Fruit fly (Drosophila melanogaster) whole organism, embryonic: Measurements from ENCODE around the gene CG7556.

Experiments used
- ATbp ChIP-seq: fragments of 200-800 bp; sonication (Bioruptor generic); optimal IDR thresholded peaks from 2 replicates; lab custom pipeline; 2017; ENCODE audit warnings: missing biosample characterization, mild to moderate bottlenecking, missing genetic modification characterization, missing genetic modification reagents
- Asciz ChIP-seq: fragments of 200-800 bp; sonication (Bioruptor generic); optimal IDR thresholded peaks from 2 replicates; lab custom pipeline; 2017; ENCODE audit warnings: missing biosample characterization, mild to moderate bottlenecking, missing genetic modification characterization, missing genetic modification reagents
- CG10959 ChIP-seq: fragments of 200-800 bp; sonication (Bioruptor generic); IDR thresholded peaks from 2 replicates; pipeline ENCODE4 v1.3.6; 2022; ENCODE audit warnings: missing biosample characterization, missing genetic modification characterization
- CG11560 ChIP-seq: fragments of 200-800 bp; sonication (Bioruptor generic); IDR thresholded peaks from 3 replicates; pipeline ENCODE4 v1.3.6; 2022; ENCODE audit warnings: missing biosample characterization, missing genetic modification characterization
- CG12391 ChIP-seq: fragments of 200-800 bp; sonication (Bioruptor generic); optimal IDR thresholded peaks from 3 replicates; lab custom pipeline; 2018; ENCODE audit warnings: missing biosample characterization, mild to moderate bottlenecking, missing genetic modification characterization, moderate library complexity
- CG13424 ChIP-seq: fragments of 200-800 bp; sonication (Bioruptor generic); optimal IDR thresholded peaks from 2 replicates; lab custom pipeline; 2019; ENCODE audit warnings: missing biosample characterization, mild to moderate bottlenecking, missing genetic modification characterization, moderate library complexity
- CG14050 ChIP-seq: fragments of 200-800 bp; sonication (Bioruptor generic); IDR thresholded peaks from 3 replicates; pipeline ENCODE4 v1.3.6; 2022; ENCODE audit warnings: missing biosample characterization, missing genetic modification characterization
- CG1647 ChIP-seq: fragments of 200-800 bp; sonication (Bioruptor generic); optimal IDR thresholded peaks from 3 replicates; lab custom pipeline; 2016; ENCODE audit warnings: missing biosample characterization, missing genetic modification characterization
- CG17385 ChIP-seq: fragments of 200-800 bp; sonication (Bioruptor generic); optimal IDR thresholded peaks from 3 replicates; lab custom pipeline; 2018; ENCODE audit warnings: missing biosample characterization, mild to moderate bottlenecking, missing genetic modification characterization
- CG17568 ChIP-seq: fragments of 200-800 bp; sonication (Bioruptor generic); optimal IDR thresholded peaks from 2 replicates; lab custom pipeline; 2018; ENCODE audit warnings: missing biosample characterization, mild to moderate bottlenecking, missing genetic modification characterization, moderate library complexity
- CG4820 ChIP-seq: fragments of 200-800 bp; sonication (Bioruptor generic); optimal IDR thresholded peaks from 3 replicates; lab custom pipeline; 2016; ENCODE audit warnings: missing biosample characterization, missing genetic modification characterization
- CG6813 ChIP-seq: fragments of 200-800 bp; sonication (Bioruptor generic); optimal IDR thresholded peaks from 2 replicates; lab custom pipeline; 2017; ENCODE audit warnings: missing biosample characterization, missing genetic modification characterization, mild to moderate bottlenecking, moderate library complexity, missing genetic modification reagents
- CG7839 ChIP-seq: fragments of 200-800 bp; sonication (Bioruptor generic); optimal IDR thresholded peaks from 3 replicates; lab custom pipeline; 2018; ENCODE audit warnings: missing biosample characterization, mild to moderate bottlenecking, missing genetic modification characterization, moderate library complexity
- CG8290 ChIP-seq, 3 experiments: fragments of 200-800 bp; sonication (Bioruptor generic); optimal IDR thresholded peaks; 2 replicates each; lab custom pipeline; 2016 to 2019; ENCODE audit warnings: missing biosample characterization in 3 of 3, missing genetic modification characterization in 3 of 3, mild to moderate bottlenecking in 2 of 3, moderate library complexity in 1 of 3
- CHES-1-like ChIP-seq: fragments of 200-800 bp; sonication (Bioruptor generic); optimal IDR thresholded peaks from 2 replicates; lab custom pipeline; 2016; ENCODE audit warnings: missing biosample characterization, missing genetic modification characterization
- CkIIα-i1 ChIP-seq: fragments of 200-800 bp; sonication (Bioruptor generic); IDR thresholded peaks from 2 replicates; pipeline ENCODE4 v1.3.6; 2022; ENCODE audit warnings: missing biosample characterization, missing genetic modification characterization
- D19A ChIP-seq: fragments of 200-800 bp; optimal IDR thresholded peaks from 3 replicates; lab custom pipeline; 2019; ENCODE audit warnings: missing biosample characterization, mild to moderate bottlenecking, missing genetic modification characterization, moderate library complexity
- Dbx ChIP-seq: fragments of 200-800 bp; sonication (Bioruptor generic); IDR thresholded peaks from 3 replicates; pipeline ENCODE4 v1.3.6; 2022; ENCODE audit warnings: missing biosample characterization, missing genetic modification characterization
- Drgx ChIP-seq: fragments of 200-800 bp; sonication (Bioruptor generic); IDR thresholded peaks from 2 replicates; pipeline ENCODE4 v1.3.6; 2022; ENCODE audit warnings: missing biosample characterization, missing genetic modification characterization
- E2f1 ChIP-seq: fragments of 200-800 bp; sonication (Bioruptor generic); IDR thresholded peaks from 2 replicates; pipeline ENCODE4 v1.3.6; 2022; ENCODE audit warnings: missing biosample characterization, missing genetic modification characterization
- Ets65A ChIP-seq: fragments of 200-800 bp; sonication (Bioruptor generic); peaks from one replicate; lab custom pipeline; 2016; ENCODE audit warnings: missing biosample characterization, missing genetic modification characterization
- Ets97D ChIP-seq: fragments of 200-800 bp; sonication (Bioruptor generic); optimal IDR thresholded peaks from 3 replicates; lab custom pipeline; 2016; ENCODE audit warnings: missing biosample characterization, missing genetic modification characterization
- H2.0 ChIP-seq: fragments of 200-800 bp; sonication (Bioruptor generic); IDR thresholded peaks from 2 replicates; pipeline ENCODE4 v1.3.6; 2022; ENCODE audit warnings: missing biosample characterization, missing genetic modification characterization
- Hr51 ChIP-seq, 2 experiments: fragments of 200-800 bp; sonication (Bioruptor generic); optimal IDR thresholded peaks; 2 replicates in 1 of 2; 3 replicates in 1 of 2; lab custom pipeline; 2016 to 2018; ENCODE audit warnings: missing biosample characterization in 2 of 2, missing genetic modification characterization in 2 of 2, mild to moderate bottlenecking in 1 of 2, moderate library complexity in 1 of 2
- Kr ChIP-seq: fragments of 200-800 bp; sonication (Bioruptor generic); optimal IDR thresholded peaks from 2 replicates; lab custom pipeline; 2017; ENCODE audit warnings: missing biosample characterization, mild to moderate bottlenecking, missing genetic modification characterization
- Med ChIP-seq: fragments of 200-800 bp; sonication (Bioruptor generic); peaks from one replicate; lab custom pipeline; 2016; ENCODE audit warnings: missing biosample characterization, missing genetic modification characterization, mild to moderate bottlenecking, inconsistent platforms, moderate library complexity
- Mes4 ChIP-seq: fragments of 200-800 bp; sonication (Bioruptor generic); optimal IDR thresholded peaks from 2 replicates; lab custom pipeline; 2016; ENCODE audit warnings: missing biosample characterization, missing genetic modification characterization
- Oli ChIP-seq: fragments of 200-800 bp; sonication (Bioruptor generic); optimal IDR thresholded peaks from 2 replicates; lab custom pipeline; 2018; ENCODE audit warnings: missing biosample characterization, mild to moderate bottlenecking, missing genetic modification characterization, moderate library complexity
- PHDP ChIP-seq: fragments of 200-800 bp; sonication (Bioruptor generic); optimal IDR thresholded peaks from 3 replicates; lab custom pipeline; 2018; ENCODE audit warnings: missing biosample characterization, mild to moderate bottlenecking, missing genetic modification characterization, moderate library complexity
- Rx ChIP-seq: fragments of 200-800 bp; sonication (Bioruptor generic); IDR thresholded peaks from 2 replicates; pipeline ENCODE4 v1.3.6; 2022; ENCODE audit warnings: missing biosample characterization, missing genetic modification characterization
- Spps ChIP-seq: fragments of 200-800 bp; sonication (Bioruptor generic); optimal IDR thresholded peaks from 2 replicates; lab custom pipeline; 2018; ENCODE audit warnings: missing biosample characterization, mild to moderate bottlenecking, missing genetic modification characterization
- Ssrp ChIP-seq: fragments of 200-800 bp; sonication (Bioruptor generic); optimal IDR thresholded peaks from 2 replicates; lab custom pipeline; 2018; ENCODE audit warnings: missing biosample characterization, mild to moderate bottlenecking, missing genetic modification characterization, moderate library complexity
- Tbp ChIP-seq: fragments of >200 bp; optimal IDR thresholded peaks from 2 replicates; lab custom pipeline; 2018; ENCODE audit warnings: missing biosample characterization, missing genetic modification characterization
- amos ChIP-seq: fragments of 200-800 bp; sonication (Bioruptor generic); IDR thresholded peaks from 2 replicates; pipeline ENCODE4 v1.3.6; 2022; ENCODE audit warnings: missing biosample characterization, missing genetic modification characterization; ENCODE audit not compliant: partially characterized antibody
- bab2 ChIP-seq: fragments of 200-800 bp; sonication (Bioruptor generic); optimal IDR thresholded peaks from 2 replicates; lab custom pipeline; 2016; ENCODE audit warnings: missing biosample characterization, missing genetic modification characterization
- bbx ChIP-seq: fragments of 200-800 bp; sonication (Bioruptor generic); IDR thresholded peaks from 2 replicates; pipeline ENCODE4 v1.3.6; 2022; ENCODE audit warnings: missing biosample characterization, missing genetic modification characterization; ENCODE audit not compliant: partially characterized antibody
- bsh ChIP-seq, 2 experiments: fragments of 200-800 bp; sonication (Bioruptor generic); optimal IDR thresholded peaks; 2 replicates each; lab custom pipeline; 2017 to 2018; ENCODE audit warnings: mild to moderate bottlenecking in 2 of 2, missing biosample characterization in 2 of 2, missing genetic modification characterization in 2 of 2, moderate library complexity in 1 of 2
- chn ChIP-seq: fragments of 200-800 bp; sonication (Bioruptor generic); optimal IDR thresholded peaks from 2 replicates; lab custom pipeline; 2016; ENCODE audit warnings: missing biosample characterization, missing genetic modification characterization
- crp ChIP-seq, 2 experiments: fragments of 200-800 bp; sonication (Bioruptor generic); optimal IDR thresholded peaks; 2 replicates in 1 of 2; 3 replicates in 1 of 2; lab custom pipeline; 2017; ENCODE audit warnings: missing biosample characterization in 2 of 2, missing genetic modification characterization in 2 of 2, mild to moderate bottlenecking in 1 of 2, moderate library complexity in 1 of 2
- dmrt11E ChIP-seq: fragments of 200-800 bp; sonication (Bioruptor generic); optimal IDR thresholded peaks from 3 replicates; lab custom pipeline; 2018; ENCODE audit warnings: missing biosample characterization, mild to moderate bottlenecking, missing genetic modification characterization, moderate library complexity
- dmrt99B ChIP-seq: fragments of 200-800 bp; sonication (Bioruptor generic); optimal IDR thresholded peaks from 2 replicates; lab custom pipeline; 2018; ENCODE audit warnings: missing biosample characterization, mild to moderate bottlenecking, missing genetic modification characterization, moderate library complexity
- dpn ChIP-seq, 2 experiments: fragments of 200-800 bp; sonication (Bioruptor generic); optimal IDR thresholded peaks; 3 replicates each; lab custom pipeline; 2016; ENCODE audit warnings: missing biosample characterization in 2 of 2, missing genetic modification characterization in 2 of 2
- grau ChIP-seq: fragments of 200-800 bp; optimal IDR thresholded peaks from 3 replicates; lab custom pipeline; 2019; ENCODE audit warnings: missing biosample characterization, mild to moderate bottlenecking, missing genetic modification characterization, moderate library complexity
- nom ChIP-seq: fragments of 200-800 bp; sonication (Bioruptor generic); optimal IDR thresholded peaks from 2 replicates; lab custom pipeline; 2017; ENCODE audit warnings: missing biosample characterization, missing genetic modification characterization, mild to moderate bottlenecking, moderate library complexity, missing genetic modification reagents
- pum ChIP-seq: fragments of 200-800 bp; sonication (Bioruptor generic); optimal IDR thresholded peaks from 2 replicates; lab custom pipeline; 2016; ENCODE audit warnings: missing biosample characterization, missing genetic modification characterization
- tin ChIP-seq: fragments of 200-800 bp; sonication (Bioruptor generic); optimal IDR thresholded peaks from 3 replicates; lab custom pipeline; 2016; ENCODE audit warnings: missing biosample characterization, missing genetic modification characterization
- unpg ChIP-seq: fragments of 200-800 bp; sonication (Bioruptor generic); optimal IDR thresholded peaks from 3 replicates; lab custom pipeline; 2018; ENCODE audit warnings: missing biosample characterization, mild to moderate bottlenecking, missing genetic modification characterization, moderate library complexity
- zf30C ChIP-seq: fragments of 200-800 bp; sonication (Bioruptor generic); optimal IDR thresholded peaks from 3 replicates; lab custom pipeline; 2018; ENCODE audit warnings: missing biosample characterization, mild to moderate bottlenecking, missing genetic modification characterization

CG7556 gene

dm6 chrX:19162249-19162914 lies 17.2 kb downstream of the CG7556 start (continued):
- TF ChIP-seq amos (GFP tag; lab: Robert Waterston, UW): no peak
- TF ChIP-seq CG8290 (GFP tag; optimal IDR thresholded peaks at IDR 0.05; lab: Kevin White, UChicago): no peak
- TF ChIP-seq CG8290 (tag; optimal IDR thresholded peaks at IDR 0.05; lab: Kevin White, UChicago): peak in 1 of 2 experiments; percentile 32
- TF ChIP-seq unpg (GFP tag; lab: Kevin White, UChicago): peak; percentile 40
- TF ChIP-seq Ets97D: no peak
- TF ChIP-seq grau: peak; percentile 19
- peak; percentile 19 for TF ChIP-seq nom (GFP tag; lab: Kevin White, UChicago)
- no peak for TF ChIP-seq D19A (tag; lab: Kevin White, UChicago)
- no peak for TF ChIP-seq E2f1 (GFP tag; lab: Robert Waterston, UW)
- peak; percentile 19 for TF ChIP-seq PHDP (tag; lab: Kevin White, UChicago)
- peak; percentile 32 for TF ChIP-seq dmrt99B (tag; lab: Kevin White, UChicago)
- no peak for TF ChIP-seq CkIIα-i1
- no peak for TF ChIP-seq CG4820
- peak; percentile 25 for TF ChIP-seq Tbp (GFP tag; lab: Kevin White, UChicago)
- TF ChIP-seq bab2 (GFP tag; lab: Kevin White, UChicago): no peak
- TF ChIP-seq Mes4: no peak
- no peak for TF ChIP-seq CG13424 (tag; lab: Kevin White, UChicago)
- peak; percentile 50 for TF ChIP-seq zf30C (GFP tag; lab: Kevin White, UChicago)
- no peak for TF ChIP-seq pum (GFP tag; lab: Kevin White, UChicago)
- peak in 1 of 2 experiments; percentile 0 for TF ChIP-seq dpn (GFP tag; optimal IDR thresholded peaks at IDR 0.05; lab: Kevin White, UChicago)
- 0 out of 2 replicates have a peak, but pooled peaks have one; percentile 20 for TF ChIP-seq bbx (GFP tag; lab: Robert Waterston, UW)
- no peak for TF ChIP-seq CG6813 (GFP tag; lab: Kevin White, UChicago)
- TF ChIP-seq CG17568 (GFP tag; lab: Kevin White, UChicago): no peak
- no peak for TF ChIP-seq Kr (GFP tag; lab: Kevin White, UChicago)
- TF ChIP-seq CG12391 (tag; lab: Kevin White, UChicago): peak; percentile 38
- no peak for TF ChIP-seq CG11560 (tag; lab: Robert Waterston, UW)
- TF ChIP-seq Med (GFP tag; lab: Kevin White, UChicago): peak; percentile 87
- TF ChIP-seq dmrt11E (tag; lab: Kevin White, UChicago): peak; percentile 11
- peak; percentile 87 for TF ChIP-seq Ets65A (GFP tag; lab: Kevin White, UChicago)
- no peak for TF ChIP-seq CG1647 (GFP tag; lab: Kevin White, UChicago)
- peak in 1 of 2 experiments; percentile 47 for TF ChIP-seq Hr51 (GFP tag; optimal IDR thresholded peaks at IDR 0.05; lab: Kevin White, UChicago)
- TF ChIP-seq crp (GFP tag; optimal IDR thresholded peaks at IDR 0.05; lab: Kevin White, UChicago): no peak
- TF ChIP-seq Spps (tag; lab: Kevin White, UChicago): no peak
- no peak for TF ChIP-seq tin
- TF ChIP-seq CG7839: peak; percentile 44
- no peak for TF ChIP-seq CHES-1-like
- no peak for TF ChIP-seq CG10959 (GFP tag; lab: Robert Waterston, UW)
- peak; percentile 9 for TF ChIP-seq ATbp (GFP tag; lab: Kevin White, UChicago)
- no peak for TF ChIP-seq chn (GFP tag; lab: Kevin White, UChicago)
- TF ChIP-seq CG17385 (GFP tag; lab: Kevin White, UChicago): peak; percentile 28
- peak in 1 of 2 experiments; percentile 35 for TF ChIP-seq bsh (GFP tag; optimal IDR thresholded peaks at IDR 0.05; lab: Kevin White, UChicago)
- peak; percentile 3 for TF ChIP-seq Asciz
- TF ChIP-seq CG14050: no peak
- TF ChIP-seq Drgx (GFP tag; lab: Robert Waterston, UW): peak; percentile 54
- peak; percentile 35 for TF ChIP-seq Oli (tag; lab: Kevin White, UChicago)
- TF ChIP-seq H2.0 (GFP tag; lab: Robert Waterston, UW): no peak
- no peak for TF ChIP-seq Rx (GFP tag; lab: Robert Waterston, UW)
- peak; percentile 12 for TF ChIP-seq Ssrp (tag; lab: Kevin White, UChicago)
- TF ChIP-seq Dbx (GFP tag; lab: Robert Waterston, UW): no peak
